Fruit fly (Drosophila melanogaster) whole organism, embryonic: ENCODE measurements around the gene CG3999.

ENCODE experiments used
- Atf6 ChIP-seq: fragments of 200-800 bp; sonication (Bioruptor generic); IDR thresholded peaks from 2 replicates; pipeline ENCODE4 v1.3.6; 2022; ENCODE audit warnings: missing biosample characterization, missing genetic modification characterization
- Blimp-1 ChIP-seq: fragments of 200-800 bp; sonication (Bioruptor generic); optimal IDR thresholded peaks from 3 replicates; lab custom pipeline; 2018; ENCODE audit warnings: missing biosample characterization, missing genetic modification characterization, mild to moderate bottlenecking, moderate library complexity, missing genetic modification reagents
- CG11456 ChIP-seq: fragments of 200-800 bp; sonication (Bioruptor generic); IDR thresholded peaks from 3 replicates; pipeline ENCODE4 v1.3.6; 2022; ENCODE audit warnings: missing biosample characterization, missing genetic modification characterization
- CG11723 ChIP-seq: fragments of 200-800 bp; sonication (Bioruptor generic); optimal IDR thresholded peaks from 2 replicates; lab custom pipeline; 2017; ENCODE audit warnings: missing biosample characterization, mild to moderate bottlenecking, missing genetic modification characterization
- CG12219 ChIP-seq: fragments of 200-800 bp; sonication (Bioruptor generic); optimal IDR thresholded peaks from 3 replicates; lab custom pipeline; 2018; ENCODE audit warnings: missing biosample characterization, mild to moderate bottlenecking, missing genetic modification characterization
- CG1233 ChIP-seq: fragments of 200-800 bp; sonication (Bioruptor generic); optimal IDR thresholded peaks from 4 replicates; lab custom pipeline; 2018; ENCODE audit warnings: missing biosample characterization, mild to moderate bottlenecking, missing genetic modification characterization
- CG13894 ChIP-seq: fragments of 200-800 bp; sonication (Bioruptor generic); optimal IDR thresholded peaks from 3 replicates; lab custom pipeline; 2018; ENCODE audit warnings: missing biosample characterization, mild to moderate bottlenecking, missing genetic modification characterization, moderate library complexity
- CG1602 ChIP-seq: fragments of 200-800 bp; sonication (Bioruptor generic); optimal IDR thresholded peaks from 3 replicates; lab custom pipeline; 2016; ENCODE audit warnings: missing biosample characterization, missing genetic modification characterization
- CG17328 ChIP-seq: fragments of 200-800 bp; sonication (Bioruptor generic); IDR thresholded peaks from 2 replicates; pipeline ENCODE4 v1.3.6; 2022; ENCODE audit warnings: missing biosample characterization, missing genetic modification characterization
- CG17802 ChIP-seq: fragments of 200-800 bp; sonication (Bioruptor generic); optimal IDR thresholded peaks from 2 replicates; lab custom pipeline; 2018; ENCODE audit warnings: missing biosample characterization, mild to moderate bottlenecking, missing genetic modification characterization, moderate library complexity
- CG18011 ChIP-seq: fragments of 200-800 bp; sonication (Bioruptor generic); optimal IDR thresholded peaks from 2 replicates; lab custom pipeline; 2017; ENCODE audit warnings: missing biosample characterization, missing genetic modification characterization, mild to moderate bottlenecking, moderate library complexity, missing genotype
- CG33213 ChIP-seq: fragments of 200-800 bp; sonication (Bioruptor generic); optimal IDR thresholded peaks from 3 replicates; lab custom pipeline; 2016; ENCODE audit warnings: missing biosample characterization, missing genetic modification characterization
- CG3407 ChIP-seq: fragments of 200-800 bp; sonication (Bioruptor generic); optimal IDR thresholded peaks from 2 replicates; lab custom pipeline; 2018; ENCODE audit warnings: missing biosample characterization, mild to moderate bottlenecking, missing genetic modification characterization
- CG34224 ChIP-seq: fragments of 200-800 bp; sonication (Bioruptor generic); IDR thresholded peaks from 3 replicates; pipeline ENCODE4 v1.3.6; 2022; ENCODE audit warnings: missing biosample characterization, missing genetic modification characterization; ENCODE audit not compliant: partially characterized antibody
- CG4854 ChIP-seq: fragments of 200-800 bp; sonication (Bioruptor generic); optimal IDR thresholded peaks from 2 replicates; lab custom pipeline; 2016; ENCODE audit warnings: missing biosample characterization, missing genetic modification characterization, inconsistent platforms
- CG7556 ChIP-seq: fragments of 200-800 bp; sonication (Bioruptor generic); optimal IDR thresholded peaks from 2 replicates; lab custom pipeline; 2017; ENCODE audit warnings: missing biosample characterization, mild to moderate bottlenecking, missing genetic modification characterization
- CG7839 ChIP-seq: fragments of 200-800 bp; sonication (Bioruptor generic); optimal IDR thresholded peaks from 3 replicates; lab custom pipeline; 2018; ENCODE audit warnings: missing biosample characterization, mild to moderate bottlenecking, missing genetic modification characterization, moderate library complexity
- CG7928 ChIP-seq: fragments of 200-800 bp; sonication (Bioruptor generic); optimal IDR thresholded peaks from 2 replicates; lab custom pipeline; 2017; ENCODE audit warnings: missing biosample characterization, mild to moderate bottlenecking, missing genetic modification characterization
- CG8359 ChIP-seq: fragments of 200-800 bp; sonication (Bioruptor generic); optimal IDR thresholded peaks from 2 replicates; lab custom pipeline; 2017; ENCODE audit warnings: missing biosample characterization, mild to moderate bottlenecking, missing genetic modification characterization, borderline replicate concordance
- CG9727 ChIP-seq: fragments of 200-800 bp; sonication (Bioruptor generic); optimal IDR thresholded peaks from 3 replicates; lab custom pipeline; 2017; ENCODE audit warnings: missing biosample characterization, mild to moderate bottlenecking, missing genetic modification characterization
- CG9817 ChIP-seq: fragments of 200-800 bp; sonication (Bioruptor generic); optimal IDR thresholded peaks from 2 replicates; lab custom pipeline; 2018; ENCODE audit warnings: missing biosample characterization, mild to moderate bottlenecking, missing genetic modification characterization, moderate library complexity
- CHES-1-like ChIP-seq: fragments of 200-800 bp; sonication (Bioruptor generic); optimal IDR thresholded peaks from 2 replicates; lab custom pipeline; 2016; ENCODE audit warnings: missing biosample characterization, missing genetic modification characterization
- Dek ChIP-seq: fragments of 200-800 bp; sonication (Bioruptor generic); optimal IDR thresholded peaks from 3 replicates; lab custom pipeline; 2019; ENCODE audit warnings: missing biosample characterization, mild to moderate bottlenecking, missing genetic modification characterization, moderate library complexity
- Drgx ChIP-seq: fragments of 200-800 bp; sonication (Bioruptor generic); IDR thresholded peaks from 2 replicates; pipeline ENCODE4 v1.3.6; 2022; ENCODE audit warnings: missing biosample characterization, missing genetic modification characterization
- Ets65A ChIP-seq: fragments of 200-800 bp; sonication (Bioruptor generic); peaks from one replicate; lab custom pipeline; 2016; ENCODE audit warnings: missing biosample characterization, missing genetic modification characterization
- Ets97D ChIP-seq: fragments of 200-800 bp; sonication (Bioruptor generic); optimal IDR thresholded peaks from 3 replicates; lab custom pipeline; 2016; ENCODE audit warnings: missing biosample characterization, missing genetic modification characterization
- HmgZ ChIP-seq: fragments of 200-800 bp; sonication (Bioruptor generic); optimal IDR thresholded peaks from 2 replicates; lab custom pipeline; 2018; ENCODE audit warnings: missing biosample characterization, mild to moderate bottlenecking, missing genetic modification characterization
- NC2α ChIP-seq: fragments of 200-800 bp; sonication (Bioruptor generic); optimal IDR thresholded peaks from 2 replicates; lab custom pipeline; 2016; ENCODE audit warnings: missing biosample characterization, missing genetic modification characterization
- Nf-YA ChIP-seq: fragments of 200-800 bp; sonication (Bioruptor generic); IDR thresholded peaks from 2 replicates; pipeline ENCODE4 v1.3.6; 2022; ENCODE audit warnings: missing biosample characterization, missing genetic modification characterization
- YL-1 ChIP-seq: fragments of 200-800 bp; sonication (Bioruptor generic); optimal IDR thresholded peaks from 3 replicates; lab custom pipeline; 2017; ENCODE audit warnings: missing biosample characterization, mild to moderate bottlenecking, missing genetic modification characterization
- al ChIP-seq: fragments of 200-800 bp; sonication (Bioruptor generic); IDR thresholded peaks from 2 replicates; pipeline ENCODE4 v1.3.6; 2022; ENCODE audit warnings: missing biosample characterization, missing genetic modification characterization
- ase ChIP-seq: fragments of 200-800 bp; sonication (Bioruptor generic); IDR thresholded peaks from 3 replicates; pipeline ENCODE4 v1.3.6; 2022; ENCODE audit warnings: missing biosample characterization, missing genetic modification characterization
- cg ChIP-seq: fragments of 200-800 bp; sonication (Bioruptor generic); optimal IDR thresholded peaks from 3 replicates; lab custom pipeline; 2019; ENCODE audit warnings: missing biosample characterization, mild to moderate bottlenecking, missing genetic modification characterization, moderate library complexity
- chif ChIP-seq, 2 experiments: fragments of 200-800 bp; sonication (Bioruptor generic); optimal IDR thresholded peaks; 3 replicates each; lab custom pipeline; 2016; ENCODE audit warnings: missing biosample characterization in 2 of 2, missing genetic modification characterization in 2 of 2
- dan ChIP-seq: fragments of 200-800 bp; sonication (Bioruptor generic); IDR thresholded peaks from 2 replicates; pipeline ENCODE4 v1.3.6; 2022; ENCODE audit warnings: missing biosample characterization, missing genetic modification characterization
- exex ChIP-seq: fragments of 200-800 bp; sonication (Bioruptor generic); optimal IDR thresholded peaks from 4 replicates; lab custom pipeline; 2018; ENCODE audit warnings: missing biosample characterization, mild to moderate bottlenecking, missing genetic modification characterization, moderate library complexity
- fd102C ChIP-seq: fragments of 200-800 bp; sonication (Bioruptor generic); optimal IDR thresholded peaks from 2 replicates; lab custom pipeline; 2018; ENCODE audit warnings: missing biosample characterization, mild to moderate bottlenecking, missing genetic modification characterization, moderate library complexity
- hb ChIP-seq: fragments of 200-800 bp; sonication (Bioruptor generic); IDR thresholded peaks from 3 replicates; pipeline ENCODE4 v1.3.6; 2022; ENCODE audit warnings: missing biosample characterization, missing genetic modification characterization; ENCODE audit not compliant: partially characterized antibody
- jing ChIP-seq: fragments of 200-800 bp; sonication (Bioruptor generic); optimal IDR thresholded peaks from 2 replicates; lab custom pipeline; 2018; ENCODE audit warnings: missing biosample characterization, mild to moderate bottlenecking, missing genetic modification characterization
- nau ChIP-seq: fragments of 200-800 bp; sonication (Bioruptor generic); optimal IDR thresholded peaks from 3 replicates; lab custom pipeline; 2017; ENCODE audit warnings: missing biosample characterization, mild to moderate bottlenecking, missing genetic modification characterization, missing genetic modification reagents
- oc ChIP-seq: fragments of 200-800 bp; sonication (Bioruptor generic); optimal IDR thresholded peaks from 2 replicates; lab custom pipeline; 2018; ENCODE audit warnings: missing biosample characterization, mild to moderate bottlenecking, missing genetic modification characterization, moderate library complexity
- org-1 ChIP-seq: fragments of 200-800 bp; sonication (Bioruptor generic); optimal IDR thresholded peaks from 2 replicates; lab custom pipeline; 2017; ENCODE audit warnings: missing biosample characterization, missing genetic modification characterization
- schlank ChIP-seq: fragments of 200-800 bp; sonication (Bioruptor generic); optimal IDR thresholded peaks from 2 replicates; lab custom pipeline; 2018; ENCODE audit warnings: missing biosample characterization, mild to moderate bottlenecking, missing genetic modification characterization
- scrt ChIP-seq: fragments of 200-800 bp; sonication (Bioruptor generic); optimal IDR thresholded peaks from 2 replicates; lab custom pipeline; 2018; ENCODE audit warnings: missing biosample characterization, mild to moderate bottlenecking, missing genetic modification characterization, moderate library complexity
- sima ChIP-seq: fragments of 200-800 bp; sonication (Bioruptor generic); optimal IDR thresholded peaks from 2 replicates; lab custom pipeline; 2016; ENCODE audit warnings: missing biosample characterization, missing genetic modification characterization
- tll ChIP-seq, 2 experiments: fragments of 200-800 bp in 1 of 2; fragments of >200 bp in 1 of 2; sonication (Bioruptor generic) in 1 of 2; optimal IDR thresholded peaks; 2 replicates each; lab custom pipeline; 2017 to 2019; ENCODE audit warnings: missing biosample characterization in 2 of 2, missing genetic modification characterization in 2 of 2, mild to moderate bottlenecking in 1 of 2, moderate library complexity in 1 of 2
- trh ChIP-seq: fragments of 200-800 bp; sonication (Bioruptor generic); optimal IDR thresholded peaks from 2 replicates; lab custom pipeline; 2016; ENCODE audit warnings: missing biosample characterization, missing genetic modification characterization
- unc-4 ChIP-seq: fragments of 200-800 bp; sonication (Bioruptor generic); IDR thresholded peaks from 2 replicates; pipeline ENCODE4 v1.3.6; 2022; ENCODE audit warnings: missing biosample characterization, missing genetic modification characterization; ENCODE audit not compliant: partially characterized antibody
- wek ChIP-seq: fragments of 200-800 bp; sonication (Bioruptor generic); optimal IDR thresholded peaks from 3 replicates; lab custom pipeline; 2018; ENCODE audit warnings: missing biosample characterization, mild to moderate bottlenecking, missing genetic modification characterization, moderate library complexity
- zen2 ChIP-seq: fragments of 200-800 bp; sonication (Bioruptor generic); IDR thresholded peaks from 3 replicates; pipeline ENCODE4 v1.3.6; 2022; ENCODE audit warnings: missing biosample characterization, missing genetic modification characterization; ENCODE audit not compliant: partially characterized antibody

CG3999 gene

dm6 chr3R:10261800-10262199 is 10.5 kb downstream of the CG3999 start, which contains the start of the genes Sirt6 and pont (continued):
- no peak for TF ChIP-seq unc-4 (GFP tag; lab: Robert Waterston, UW)
- TF ChIP-seq CG11723: peak; percentile 80
- peak; percentile 70 for TF ChIP-seq CG17802
- TF ChIP-seq Drgx (GFP tag; lab: Robert Waterston, UW): no peak
- peak; percentile 98 for TF ChIP-seq CG7839
- peak; percentile 74 for TF ChIP-seq nau (GFP tag; lab: Kevin White, UChicago)
- TF ChIP-seq ase (GFP tag; lab: Robert Waterston, UW): no peak
- peak; percentile 92 for TF ChIP-seq Ets65A (GFP tag; lab: Kevin White, UChicago)
- peak; percentile 92 for TF ChIP-seq HmgZ (tag; lab: Kevin White, UChicago)
- TF ChIP-seq Ets97D (GFP tag; lab: Kevin White, UChicago): peak; percentile 53
- peak; percentile 69 for TF ChIP-seq CG18011 (GFP tag; lab: Kevin White, UChicago)
- peak; percentile 82 for TF ChIP-seq trh (GFP tag; lab: Kevin White, UChicago)
- TF ChIP-seq Nf-YA (GFP tag; lab: Robert Waterston, UW): no peak
- TF ChIP-seq Dek (tag; lab: Kevin White, UChicago): peak; percentile 96
- peak; percentile 79 for TF ChIP-seq exex
- TF ChIP-seq CG9727 (GFP tag; lab: Kevin White, UChicago): peak; percentile 97
- no peak for TF ChIP-seq sima (GFP tag; lab: Kevin White, UChicago)
- no peak for TF ChIP-seq NC2α (GFP tag; lab: Kevin White, UChicago)
- TF ChIP-seq CG33213 (GFP tag; lab: Kevin White, UChicago): peak; percentile 14
- peak; percentile 54 for TF ChIP-seq CG7928 (GFP tag; lab: Kevin White, UChicago)
- no peak for TF ChIP-seq cg
- peak; percentile 95 for TF ChIP-seq oc (tag; lab: Kevin White, UChicago)
- TF ChIP-seq Atf6 (GFP tag; lab: Robert Waterston, UW): no peak
- TF ChIP-seq dan: no peak
- TF ChIP-seq CG13894 (tag; lab: Kevin White, UChicago): peak; percentile 93
- TF ChIP-seq CHES-1-like (GFP tag; lab: Kevin White, UChicago): peak; percentile 2
- TF ChIP-seq al (GFP tag; lab: Robert Waterston, UW): no peak
- no peak for TF ChIP-seq wek (GFP tag; lab: Kevin White, UChicago)
- TF ChIP-seq CG17328 (GFP tag; lab: Robert Waterston, UW): no peak
- TF ChIP-seq CG9817: peak; percentile 94
- TF ChIP-seq CG3407: peak; percentile 89
- peak; percentile 95 for TF ChIP-seq CG7556
- TF ChIP-seq tll (GFP tag; optimal IDR thresholded peaks at IDR 0.05; lab: Kevin White, UChicago): peak in 1 of 2 experiments; percentile 43
- peak; percentile 90 for TF ChIP-seq YL-1
- no peak for TF ChIP-seq hb (GFP tag; lab: Robert Waterston, UW)
- TF ChIP-seq org-1 (GFP tag; lab: Kevin White, UChicago): peak; percentile 88
- peak; percentile 77 for TF ChIP-seq CG12219 (GFP tag; lab: Kevin White, UChicago)
- peak; percentile 70 for TF ChIP-seq schlank (tag; lab: Kevin White, UChicago)
- TF ChIP-seq CG1602 (GFP tag; lab: Kevin White, UChicago): peak; percentile 96
- peak; percentile 8 for TF ChIP-seq CG4854 (GFP tag; lab: Kevin White, UChicago)
- peak; percentile 39 to 59 for TF ChIP-seq chif (GFP tag; optimal IDR thresholded peaks at IDR 0.05; lab: Kevin White, UChicago)
- peak; percentile 94 for TF ChIP-seq CG1233 (GFP tag; lab: Kevin White, UChicago)
- peak; percentile 62 for TF ChIP-seq fd102C (GFP tag; lab: Kevin White, UChicago)
- TF ChIP-seq zen2 (GFP tag; lab: Robert Waterston, UW): no peak
- peak; percentile 66 for TF ChIP-seq jing (GFP tag; lab: Kevin White, UChicago)
- peak; percentile 77 for TF ChIP-seq CG8359 (GFP tag; lab: Kevin White, UChicago)
- no peak for TF ChIP-seq CG34224 (GFP tag; lab: Robert Waterston, UW)
- no peak for TF ChIP-seq CG11456
- peak; percentile 95 for TF ChIP-seq Blimp-1 (GFP tag; lab: Kevin White, UChicago)
- peak; percentile 88 for TF ChIP-seq scrt (GFP tag; lab: Kevin White, UChicago)
